Worm (Caenorhabditis elegans): ENCODE data around the gene AH9.6.
A peak's percentile ranks its signal among the peaks of the same experiment; 100 is the strongest.

AH9.6 gene

DNA sequence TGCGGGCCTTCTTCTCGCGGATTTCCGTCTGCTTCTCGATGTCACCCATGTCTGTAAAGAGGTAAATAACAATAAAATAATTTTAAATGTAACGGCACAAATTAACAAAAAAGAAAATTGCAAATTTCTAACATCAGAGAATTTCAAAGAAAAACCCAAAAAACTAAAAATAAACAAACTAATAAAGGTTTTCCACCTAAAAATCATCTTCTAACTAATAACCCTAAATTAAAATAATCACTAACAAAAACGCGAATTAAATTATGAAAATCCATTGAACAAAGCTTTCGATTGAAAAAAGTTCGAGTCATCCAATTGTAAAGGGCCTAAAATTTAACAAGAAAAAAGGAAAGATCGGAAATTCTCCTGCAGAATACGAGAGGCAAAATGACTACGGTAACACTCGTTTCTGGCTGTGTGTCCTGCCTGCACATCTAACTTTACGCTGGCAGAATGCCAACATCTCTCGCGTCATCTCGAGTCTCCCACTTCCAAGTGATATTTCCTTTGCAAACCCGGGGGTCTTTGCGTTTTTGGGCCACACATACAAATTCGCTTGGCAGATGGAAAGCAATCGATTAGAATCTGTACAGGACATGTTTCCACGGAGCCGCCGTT is 25.3 kb downstream of the AH9.6 start, which contains the start of gene rpl-11.2 (continued):
- TF ChIP-seq gei-17 (GFP tag; optimal IDR thresholded peaks at IDR 0.05) (peak; percentile 64), lin-26 (GFP tag; IDR thresholded peaks at IDR 0.05) (no peak), snpc-3.4 (tag; optimal IDR thresholded peaks at IDR 0.05) (no peak), F22D6.2 (tag; optimal IDR thresholded peaks at IDR 0.05) (peak; percentile 66), ztf-28 (GFP tag; IDR thresholded peaks at IDR 0.05) (no peak), xnd-1 (tag; optimal IDR thresholded peaks at IDR 0.05) (no peak), somi-1 (GFP tag; optimal IDR thresholded peaks at IDR 0.05) (peak; percentile 66), nhr-80 (tag; optimal IDR thresholded peaks at IDR 0.05) (peak; percentile 82), egrh-3 (GFP tag; IDR thresholded peaks at IDR 0.05) (no peak), ceh-58 (GFP tag; IDR thresholded peaks at IDR 0.05) (no peak), F57A8.1 (GFP tag; optimal IDR thresholded peaks at IDR 0.05) (no peak), unc-62 (GFP tag; optimal IDR thresholded peaks at IDR 0.05) (peak; percentile 27), nhr-90 (tag; optimal IDR thresholded peaks at IDR 0.05) (peak; percentile 24), attf-5 (GFP tag; optimal IDR thresholded peaks at IDR 0.05) (peak; percentile 82), nhr-179 (tag; optimal IDR thresholded peaks at IDR 0.05) (no peak), hmg-1.2 (GFP tag; IDR thresholded peaks at IDR 0.05) (no peak; the same call in none of the 2 replicates), ztf-26 (tag; optimal IDR thresholded peaks at IDR 0.05) (peak; percentile 73), F55B11.4 (tag; optimal IDR thresholded peaks at IDR 0.05; ENCODE audit: borderline replicate concordance, insufficient read depth) (no peak), ztf-6 (GFP tag; IDR thresholded peaks at IDR 0.05) (0 out of 2 replicates have a peak, but pooled peaks have one; percentile 52), F37B4.10 (GFP tag; IDR thresholded peaks at IDR 0.05) (no peak), F57C9.4 (tag; optimal IDR thresholded peaks at IDR 0.05) (no peak), bed-1 (GFP tag; IDR thresholded peaks at IDR 0.05) (no peak), pbrm-1 (GFP tag; IDR thresholded peaks at IDR 0.05) (peak; percentile 83), ceh-91 (GFP tag; IDR thresholded peaks at IDR 0.05) (no peak), die-1 (tag; optimal IDR thresholded peaks at IDR 0.05) (peak; percentile 5), nhr-120 (GFP tag; IDR thresholded peaks at IDR 0.05) (no peak), mes-4 (tag; optimal IDR thresholded peaks at IDR 0.05) (no peak), ceh-100 (GFP tag; IDR thresholded peaks at IDR 0.05) (0 out of 2 replicates have a peak, but pooled peaks have one; percentile 46), zim-3 (tag; optimal IDR thresholded peaks at IDR 0.05) (no peak), nfya-1 (tag; optimal IDR thresholded peaks at IDR 0.05; ENCODE audit: borderline replicate concordance, insufficient read depth) (no peak), snpc-1.3 (tag; optimal IDR thresholded peaks at IDR 0.05; ENCODE audit: insufficient read depth) (no peak), ceh-27 (GFP tag; optimal IDR thresholded peaks at IDR 0.05) (peak; percentile 95), ccch-3 (GFP tag; optimal IDR thresholded peaks at IDR 0.05) (no peak), nfya-2 (GFP tag; IDR thresholded peaks at IDR 0.05) (no peak), egl-44 (GFP tag; IDR thresholded peaks at IDR 0.05) (peak; percentile 56; the same call in 1 of the 2 replicates), attf-3 (GFP tag; conservative IDR thresholded peaks at IDR 0.05) (no peak), akir-1 (GFP tag; optimal IDR thresholded peaks at IDR 0.05) (no peak), lin-54 (GFP tag; optimal IDR thresholded peaks at IDR 0.05) (peak; percentile 63), F39B2.1 (GFP tag; IDR thresholded peaks at IDR 0.05) (no peak), B0336.3 (GFP tag; IDR thresholded peaks at IDR 0.05) (no peak; the same call in 1 of the 2 replicates), ZK185.1 (tag; optimal IDR thresholded peaks at IDR 0.05; ENCODE audit: poor library complexity, severe bottlenecking) (peak; percentile 89), ztf-25 (GFP tag; IDR thresholded peaks at IDR 0.05) (no peak), lir-1 (GFP tag; conservative IDR thresholded peaks at IDR 0.05) (peak; percentile 66; the same call in 1 of the 2 replicates), tlf-1 (GFP tag; optimal IDR thresholded peaks at IDR 0.05) (peak; percentile 79), dox-1 (GFP tag; IDR thresholded peaks at IDR 0.05) (no peak; the same call in 1 of the 2 replicates), lsy-27 (tag; optimal IDR thresholded peaks at IDR 0.05; ENCODE audit: borderline replicate concordance, insufficient read depth) (no peak), ceh-79 (tag; optimal IDR thresholded peaks at IDR 0.05) (no peak)
